Worm (Caenorhabditis elegans) whole organism, L4 larva: Measurements from ENCODE around the gene VF13D12L.3.
A peak's percentile ranks its signal among the peaks of the same experiment; 100 is the strongest.

Source experiments
- F37D6.2 ChIP-seq: sonication (generic microtip); optimal IDR thresholded peaks from 2 replicates; lab custom pipeline; 2016; ENCODE audit warnings: mild to moderate bottlenecking, missing genetic modification characterization, missing compliant biosample characterization
- F44E2.7 ChIP-seq: fragments of 200-800 bp; sonication (Bioruptor generic); IDR thresholded peaks from 2 replicates; pipeline ENCODE4 v2.1.2; 2022; ENCODE audit warnings: missing genetic modification characterization, missing compliant biosample characterization
- F49E8.2 ChIP-seq: sonication (generic microtip); optimal IDR thresholded peaks from 2 replicates; lab custom pipeline; 2016; ENCODE audit warnings: missing compliant biosample characterization, mild to moderate bottlenecking, missing genetic modification characterization, borderline replicate concordance
- T20F7.1 ChIP-seq: fragments of 200-800 bp; sonication (Bioruptor generic); optimal IDR thresholded peaks from 2 replicates; lab custom pipeline; 2018; ENCODE audit warnings: mild to moderate bottlenecking, missing genetic modification characterization, missing compliant biosample characterization
- Y105C5A.15 ChIP-seq: fragments of 200-800 bp; sonication (Bioruptor generic); IDR thresholded peaks from 2 replicates; pipeline ENCODE4 v1.3.6; 2022; ENCODE audit warnings: missing genetic modification characterization, missing compliant biosample characterization
- ZK337.2 ChIP-seq: fragments of 200-800 bp; sonication (Bioruptor generic); IDR thresholded peaks from 2 replicates; pipeline ENCODE4 v1.3.6; 2022; ENCODE audit warnings: missing genetic modification reagents, missing genetic modification characterization, missing compliant biosample characterization
- ZK546.5 ChIP-seq, 2 experiments: sonication (generic microtip); optimal IDR thresholded peaks; 2 replicates each; lab custom pipeline; 2017; ENCODE audit warnings: missing biosample characterization in 2 of 2, missing genetic modification characterization in 2 of 2
- aha-1 ChIP-seq: fragments of 150-350 bp; peaks from one replicate; lab custom pipeline; 2014; ENCODE audit warnings: missing biosample characterization, missing genetic modification characterization
- aly-2 ChIP-seq: sonication (generic microtip); optimal IDR thresholded peaks from 2 replicates; lab custom pipeline; 2018; ENCODE audit warnings: missing biosample characterization, missing genetic modification characterization
- ama-1 ChIP-seq: fragments of 150-350 bp; optimal IDR thresholded peaks from 2 replicates; lab custom pipeline; 2014; ENCODE audit warnings: inconsistent platforms, mixed read lengths
- ceh-32 ChIP-seq: sonication (generic microtip); optimal IDR thresholded peaks from 2 replicates; lab custom pipeline; 2016; ENCODE audit warnings: mild to moderate bottlenecking, missing genetic modification characterization, missing compliant biosample characterization; ENCODE audit not compliant: poor library complexity
- ceh-44 ChIP-seq: fragments of 200-800 bp; sonication (Bioruptor generic); IDR thresholded peaks from 2 replicates; pipeline ENCODE4 v1.3.6; 2022; ENCODE audit warnings: missing genetic modification reagents, missing genetic modification characterization, missing compliant biosample characterization
- daf-16 ChIP-seq, 3 experiments: sonication (generic microtip); optimal IDR thresholded peaks; 2 replicates each; lab custom pipeline; 2016 to 2017; ENCODE audit warnings: missing genetic modification characterization in 3 of 3, missing genetic modification reagents in 3 of 3, mild to moderate bottlenecking in 2 of 3, missing compliant biosample characterization in 2 of 3, missing biosample characterization in 1 of 3, moderate library complexity in 1 of 3
- dmd-6 ChIP-seq: fragments of 200-800 bp; sonication (Bioruptor generic); IDR thresholded peaks from 2 replicates; pipeline ENCODE4 v1.3.6; 2022; ENCODE audit warnings: missing genetic modification reagents, missing genetic modification characterization, missing compliant biosample characterization
- dmd-8 ChIP-seq: fragments of 200-800 bp; sonication (Bioruptor generic); IDR thresholded peaks from 2 replicates; pipeline ENCODE4 v1.3.6; 2022; ENCODE audit warnings: missing genetic modification characterization, missing compliant biosample characterization
- dmd-9 ChIP-seq: fragments of 200-800 bp; sonication (Bioruptor generic); IDR thresholded peaks from 2 replicates; pipeline ENCODE4 v1.3.6; 2022; ENCODE audit warnings: missing genetic modification reagents, missing genetic modification characterization, missing compliant biosample characterization
- dpl-1 ChIP-seq: fragments of 150-350 bp; optimal IDR thresholded peaks from 2 replicates; lab custom pipeline; 2014; ENCODE audit warnings: missing biosample characterization, missing genetic modification reagents, missing genetic modification characterization
- dve-1 ChIP-seq: sonication (generic microtip); optimal IDR thresholded peaks from 2 replicates; lab custom pipeline; 2017; ENCODE audit warnings: antibody characterized with exemption, mild to moderate bottlenecking, missing genetic modification characterization, missing compliant biosample characterization; ENCODE audit not compliant: insufficient read depth
- egl-27 ChIP-seq: sonication (generic microtip); optimal IDR thresholded peaks from 3 replicates; lab custom pipeline; 2017; ENCODE audit warnings: missing biosample characterization, missing genetic modification reagents, missing genetic modification characterization
- fkh-10 ChIP-seq: fragments of 150-350 bp; optimal IDR thresholded peaks from 2 replicates; lab custom pipeline; 2014; ENCODE audit warnings: missing biosample characterization, missing genetic modification reagents, missing genetic modification characterization
- fos-1 ChIP-seq: fragments of 150-350 bp; optimal IDR thresholded peaks from 2 replicates; lab custom pipeline; 2014; ENCODE audit warnings: missing biosample characterization, missing genetic modification characterization
- gei-8 ChIP-seq: fragments of 200-800 bp; sonication (Bioruptor generic); optimal IDR thresholded peaks from 2 replicates; lab custom pipeline; 2018; ENCODE audit warnings: mild to moderate bottlenecking, missing genetic modification characterization, missing compliant biosample characterization
- hif-1 ChIP-seq, 2 experiments: sonication (generic microtip); optimal IDR thresholded peaks; 2 replicates each; lab custom pipeline; 2016 to 2017; ENCODE audit warnings: missing compliant biosample characterization in 2 of 2, missing genetic modification characterization in 2 of 2, missing genetic modification reagents in 2 of 2, missing genotype in 2 of 2, mild to moderate bottlenecking in 1 of 2
- hlh-30 ChIP-seq: sonication (generic microtip); optimal IDR thresholded peaks from 2 replicates; lab custom pipeline; 2017; ENCODE audit warnings: antibody characterized with exemption, mild to moderate bottlenecking, missing genetic modification characterization, missing compliant biosample characterization; ENCODE audit not compliant: insufficient read depth
- hmg-1.1 ChIP-seq: fragments of 200-800 bp; sonication (Bioruptor generic); IDR thresholded peaks from 2 replicates; pipeline ENCODE4 v1.3.6; 2022; ENCODE audit warnings: missing genetic modification reagents, missing genetic modification characterization, missing compliant biosample characterization
- jun-1 ChIP-seq: fragments of 150-350 bp; optimal IDR thresholded peaks from 2 replicates; lab custom pipeline; 2014; ENCODE audit warnings: missing biosample characterization, missing genetic modification reagents, missing genetic modification characterization
- lin-1 ChIP-seq: fragments of 200-800 bp; sonication (Bioruptor generic); IDR thresholded peaks from 2 replicates; pipeline ENCODE4 v1.3.6; 2022; ENCODE audit warnings: missing genetic modification reagents, missing genetic modification characterization, missing compliant biosample characterization
- lin-38 ChIP-seq: fragments of 200-800 bp; sonication (Bioruptor generic); IDR thresholded peaks from 2 replicates; pipeline ENCODE4 v1.3.6; 2022; ENCODE audit warnings: missing genetic modification reagents, missing genetic modification characterization, missing compliant biosample characterization
- lin-39 ChIP-seq: fragments of 150-350 bp; optimal IDR thresholded peaks from 2 replicates; lab custom pipeline; 2014; ENCODE audit warnings: missing biosample characterization, missing genetic modification reagents, missing genetic modification characterization
- madf-9 ChIP-seq: fragments of 200-800 bp; sonication (Bioruptor generic); conservative IDR thresholded peaks from 2 replicates; pipeline ENCODE4 v1.3.6; 2022; ENCODE audit warnings: missing genetic modification reagents, missing genetic modification characterization, missing compliant biosample characterization
- mdl-1 ChIP-seq, 2 experiments: fragments of 150-350 bp in 1 of 2; sonication (generic microtip) in 1 of 2; optimal IDR thresholded peaks; 2 replicates each; lab custom pipeline; 2014 to 2017; ENCODE audit warnings: missing biosample characterization in 2 of 2, missing genetic modification characterization in 2 of 2
- mdt-29 ChIP-seq: fragments of 200-800 bp; sonication (Bioruptor generic); IDR thresholded peaks from 2 replicates; pipeline ENCODE4 v1.3.6; 2022; ENCODE audit warnings: missing genetic modification reagents, missing genetic modification characterization, missing compliant biosample characterization
- mep-1 ChIP-seq: fragments of 150-350 bp; sonication (generic microtip); optimal IDR thresholded peaks from 3 replicates; lab custom pipeline; 2014; ENCODE audit warnings: missing biosample characterization, missing genetic modification characterization
- nhr-237 ChIP-seq: sonication (generic microtip); optimal IDR thresholded peaks from 2 replicates; lab custom pipeline; 2017; ENCODE audit warnings: missing biosample characterization, missing genetic modification characterization
- nhr-25 ChIP-seq: sonication (generic microtip); optimal IDR thresholded peaks from 2 replicates; lab custom pipeline; 2017; ENCODE audit warnings: missing genetic modification characterization, mild to moderate bottlenecking, missing compliant biosample characterization, antibody characterized with exemption, moderate library complexity, borderline replicate concordance; ENCODE audit not compliant: insufficient read depth
- nhr-41 ChIP-seq: fragments of 200-800 bp; sonication (Bioruptor generic); IDR thresholded peaks from 2 replicates; pipeline ENCODE4 v1.3.6; 2022; ENCODE audit warnings: missing genetic modification reagents, missing genetic modification characterization, missing compliant biosample characterization
- nhr-42 ChIP-seq: fragments of 200-800 bp; sonication (Bioruptor generic); IDR thresholded peaks from 2 replicates; pipeline ENCODE4 v1.3.6; 2022; ENCODE audit warnings: missing genetic modification characterization, missing compliant biosample characterization
- nhr-48 ChIP-seq: sonication (generic microtip); optimal IDR thresholded peaks from 2 replicates; lab custom pipeline; 2016; ENCODE audit warnings: mild to moderate bottlenecking, missing genetic modification characterization, missing compliant biosample characterization
- nhr-6 ChIP-seq: fragments of 150-350 bp; optimal IDR thresholded peaks from 2 replicates; lab custom pipeline; 2014; ENCODE audit warnings: missing biosample characterization, missing genetic modification characterization
- nhr-76 ChIP-seq: fragments of 150-350 bp; optimal IDR thresholded peaks from 2 replicates; lab custom pipeline; 2014; ENCODE audit warnings: missing biosample characterization, missing genetic modification characterization
- sdz-12 ChIP-seq: fragments of 200-800 bp; sonication (Bioruptor generic); optimal IDR thresholded peaks from 2 replicates; lab custom pipeline; 2018; ENCODE audit warnings: mild to moderate bottlenecking, missing genetic modification characterization, missing compliant biosample characterization
- tag-97 ChIP-seq: fragments of 200-800 bp; sonication (Bioruptor generic); IDR thresholded peaks from 2 replicates; pipeline ENCODE4 v1.3.6; 2022; ENCODE audit warnings: missing genetic modification characterization, missing compliant biosample characterization
- tra-1 ChIP-seq: fragments of 200-800 bp; sonication (Bioruptor generic); IDR thresholded peaks from 2 replicates; pipeline ENCODE4 v1.3.6; 2022; ENCODE audit warnings: missing genetic modification reagents, missing genetic modification characterization, missing compliant biosample characterization
- unc-130 ChIP-seq: sonication (generic microtip); optimal IDR thresholded peaks from 2 replicates; lab custom pipeline; 2016; ENCODE audit warnings: missing genetic modification reagents, missing genetic modification characterization, missing compliant biosample characterization
- unc-39 ChIP-seq: sonication (generic microtip); optimal IDR thresholded peaks from 2 replicates; lab custom pipeline; 2017; ENCODE audit warnings: missing biosample characterization, missing genetic modification characterization
- vab-7 ChIP-seq: fragments of 200-800 bp; sonication (Bioruptor generic); IDR thresholded peaks from 2 replicates; pipeline ENCODE4 v1.3.6; 2022; ENCODE audit warnings: missing genetic modification reagents, missing genetic modification characterization, missing compliant biosample characterization
- zfp-2 ChIP-seq: sonication (generic microtip); optimal IDR thresholded peaks from 2 replicates; lab custom pipeline; 2016; ENCODE audit warnings: mild to moderate bottlenecking, missing genetic modification characterization, missing compliant biosample characterization
- zfp-3 ChIP-seq: fragments of 200-800 bp; sonication (Bioruptor generic); conservative IDR thresholded peaks from 2 replicates; pipeline ENCODE4 v1.3.6; 2022; ENCODE audit warnings: missing genetic modification reagents, missing genetic modification characterization, missing compliant biosample characterization
- zip-11 ChIP-seq: fragments of 200-800 bp; sonication (Bioruptor generic); IDR thresholded peaks from 2 replicates; pipeline ENCODE4 v1.3.6; 2022; ENCODE audit warnings: missing genetic modification characterization, missing compliant biosample characterization

The VF13D12L.3 gene

DNA sequence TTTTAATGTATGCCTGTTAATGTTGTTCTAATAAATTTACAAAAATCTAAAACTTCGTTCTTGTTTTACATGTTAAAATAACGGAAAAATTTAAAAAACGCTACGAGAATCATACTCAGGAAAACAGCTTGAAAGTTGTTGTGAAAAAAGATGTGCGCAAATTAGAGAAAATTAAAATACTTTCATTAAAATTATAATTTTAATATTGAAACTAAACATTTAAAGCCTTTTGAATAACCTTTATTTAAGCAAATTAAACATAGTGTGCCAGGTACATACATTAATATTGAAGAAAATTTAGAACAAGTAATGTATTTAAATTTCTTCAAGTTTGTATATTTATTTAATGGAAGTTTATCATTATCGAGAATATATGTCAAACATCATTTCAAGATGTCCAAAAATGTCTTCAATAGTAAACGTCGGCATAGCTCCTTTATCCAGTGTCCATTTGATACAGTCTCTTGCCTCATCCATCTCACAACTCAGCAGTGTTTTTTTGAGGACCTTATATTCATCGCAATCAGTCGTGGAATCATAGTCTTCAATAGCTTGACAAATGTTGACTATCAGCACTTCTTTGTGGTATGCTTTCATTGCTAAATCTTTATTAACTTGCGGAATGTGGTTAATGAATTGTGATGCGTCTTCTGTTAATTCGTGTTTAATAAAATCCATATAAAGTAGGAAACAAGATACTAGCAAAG, 56.1 kb downstream of the VF13D12L.3 start:
- TF ChIP-seq ceh-32 (tag; lab: Kevin White, UChicago) (peak; percentile 57), nhr-42 (GFP tag; lab: Robert Waterston, UW) (no peak; the same call in 1 of the 2 replicates), zfp-3 (GFP tag; lab: Robert Waterston, UW) (peak; percentile 97; the same call in 1 of the 2 replicates), nhr-6 (tag; lab: Kevin White, UChicago) (peak; percentile 34), mep-1 (peak; percentile 90), ZK546.5 (tag; optimal IDR thresholded peaks at IDR 0.05; lab: Kevin White, UChicago) (no peak), hlh-30 (tag; lab: Kevin White, UChicago) (no peak), nhr-25 (no peak), daf-16 (GFP tag; optimal IDR thresholded peaks at IDR 0.05; lab: Kevin White, UChicago) (no peak), daf-16 (tag; optimal IDR thresholded peaks at IDR 0.05; lab: Kevin White, UChicago) (peak; percentile 38), nhr-237 (tag; lab: Kevin White, UChicago) (no peak), mdl-1 (tag; optimal IDR thresholded peaks at IDR 0.05; lab: Kevin White, UChicago) (no peak), tra-1 (GFP tag; lab: Robert Waterston, UW) (0 out of 2 replicates have a peak, but pooled peaks have one; percentile 25), nhr-41 (GFP tag; lab: Robert Waterston, UW) (no peak), egl-27 (no peak), F49E8.2 (tag; lab: Kevin White, UChicago) (no peak), unc-39 (no peak), gei-8 (no peak), aha-1 (tag; lab: Kevin White, UChicago) (peak; percentile 83), F37D6.2 (no peak), dve-1 (peak; percentile 61), unc-130 (no peak), madf-9 (GFP tag; lab: Robert Waterston, UW) (no peak; the same call in 1 of the 2 replicates), hmg-1.1 (GFP tag; lab: Robert Waterston, UW) (peak; percentile 73), Y105C5A.15 (GFP tag; lab: Robert Waterston, UW) (no peak), zip-11 (GFP tag; lab: Robert Waterston, UW) (no peak), fos-1 (tag; lab: Kevin White, UChicago) (no peak), dmd-9 (0 out of 2 replicates have a peak, but pooled peaks have one; percentile 24), ama-1 (lab: Kevin White, UChicago) (peak; percentile 49), fkh-10 (no peak), jun-1 (no peak), aly-2 (tag; lab: Kevin White, UChicago) (no peak), lin-1 (peak; percentile 43; the same call in 1 of the 2 replicates), dmd-6 (GFP tag; lab: Robert Waterston, UW) (peak; percentile 49; the same call in 1 of the 2 replicates), T20F7.1 (GFP tag; lab: Kevin White, UChicago) (peak; percentile 70), dpl-1 (GFP tag; lab: Kevin White, UChicago) (no peak), F44E2.7 (GFP tag; lab: Robert Waterston, UW) (no peak), vab-7 (GFP tag; lab: Robert Waterston, UW) (no peak), sdz-12 (GFP tag; lab: Kevin White, UChicago) (no peak), ZK337.2 (GFP tag; lab: Robert Waterston, UW) (no peak), mdt-29 (peak; percentile 63; the same call in 1 of the 2 replicates), ceh-44 (GFP tag; lab: Robert Waterston, UW) (no peak), zfp-2 (no peak), lin-39 (no peak), nhr-48 (tag; lab: Kevin White, UChicago) (no peak), tag-97 (GFP tag; lab: Robert Waterston, UW) (no peak), dmd-8 (GFP tag; lab: Robert Waterston, UW) (no peak), hif-1 (tag; optimal IDR thresholded peaks at IDR 0.05; lab: Kevin White, UChicago) (no peak), nhr-76 (tag; lab: Kevin White, UChicago) (no peak), lin-38 (GFP tag; lab: Robert Waterston, UW) (peak; percentile 69)
